Worm (Caenorhabditis elegans) whole organism, L2 larva: ENCODE results near the gene R13H7.2.

Experiments used
- ama-1 ChIP-seq: fragments of 150-350 bp; optimal IDR thresholded peaks from 2 replicates; lab custom pipeline; 2018; ENCODE audit warnings: inconsistent platforms
- lin-11 ChIP-seq: fragments of 150-350 bp; sonication (generic microtip); optimal IDR thresholded peaks from 2 replicates; lab custom pipeline; 2014; ENCODE audit warnings: missing biosample characterization, missing genetic modification characterization, inconsistent platforms, mixed read lengths
- nhr-11 ChIP-seq: fragments of 150-350 bp; optimal IDR thresholded peaks from 2 replicates; lab custom pipeline; 2014; ENCODE audit warnings: missing biosample characterization, missing genetic modification characterization

- no peak for TF ChIP-seq ama-1 (lab: Kevin White, UChicago)
- TF ChIP-seq nhr-11 (tag; lab: Kevin White, UChicago): no peak
- TF ChIP-seq lin-11 (tag; lab: Kevin White, UChicago): no peak
Measured at ce11 chrIV:6803805-6804344, 55.3 kb downstream of the R13H7.2 start.
